Worm (Caenorhabditis elegans) whole organism, L3 larva: ENCODE results near the gene smg-8.

Source experiments
- ama-1 ChIP-seq: fragments of 150-350 bp; optimal IDR thresholded peaks from 2 replicates; lab custom pipeline; 2018
- egl-27 ChIP-seq: sonication (generic microtip); optimal IDR thresholded peaks from 4 replicates; lab custom pipeline; 2017; ENCODE audit warnings: missing biosample characterization, missing genetic modification reagents, missing genetic modification characterization
- fkh-10 ChIP-seq: sonication (generic microtip); optimal IDR thresholded peaks from 2 replicates; lab custom pipeline; 2017; ENCODE audit warnings: missing biosample characterization, missing genetic modification reagents, missing genetic modification characterization
- lin-15B ChIP-seq: fragments of 150-350 bp; optimal IDR thresholded peaks from 2 replicates; lab custom pipeline; 2014; ENCODE audit warnings: missing biosample characterization, missing genetic modification characterization
- nhr-237 ChIP-seq: fragments of 150-350 bp; optimal IDR thresholded peaks from 2 replicates; lab custom pipeline; 2014; ENCODE audit warnings: missing biosample characterization, missing genetic modification characterization
- nhr-76 ChIP-seq: fragments of 150-350 bp; sonication (generic microtip); optimal IDR thresholded peaks from 5 replicates; lab custom pipeline; 2014; ENCODE audit warnings: missing biosample characterization, missing genetic modification characterization
- pqm-1 ChIP-seq: fragments of 150-350 bp; optimal IDR thresholded peaks from 2 replicates; lab custom pipeline; 2017; ENCODE audit warnings: missing biosample characterization, missing genetic modification characterization, inconsistent platforms
- unc-62 ChIP-seq: fragments of 150-350 bp; sonication (generic microtip); optimal IDR thresholded peaks from 4 replicates; lab custom pipeline; 2014; ENCODE audit warnings: missing biosample characterization, missing genetic modification reagents, missing genetic modification characterization
- zag-1 ChIP-seq: fragments of 150-350 bp; optimal IDR thresholded peaks from 2 replicates; lab custom pipeline; 2014; ENCODE audit warnings: missing biosample characterization, missing genetic modification characterization

DNA sequence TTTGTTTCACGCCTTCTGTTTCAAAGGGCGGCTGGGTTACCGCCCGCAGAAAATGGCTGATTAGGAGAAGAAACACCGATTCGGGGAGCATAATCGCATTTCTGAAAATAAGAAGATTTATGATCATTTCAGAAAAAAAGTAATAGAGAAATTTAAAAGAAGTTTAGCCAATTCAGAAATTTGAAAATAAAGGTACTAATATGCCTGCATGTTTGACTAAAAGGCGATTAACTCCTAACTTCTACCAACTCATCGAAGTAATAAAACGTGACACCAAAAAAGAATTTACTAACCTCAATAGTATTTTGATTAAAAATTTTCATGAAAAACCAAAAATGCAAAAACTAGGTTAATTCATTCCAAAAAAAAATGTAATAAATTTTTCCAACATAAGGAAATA is 16.4 kb upstream of the smg-8 start, which contains the start of gene plx-2:
- no peak for TF ChIP-seq pqm-1 (tag; lab: Kevin White, UChicago)
- no peak for TF ChIP-seq egl-27
- TF ChIP-seq lin-15B (tag; lab: Kevin White, UChicago) = no peak
- TF ChIP-seq zag-1 (tag; lab: Kevin White, UChicago) = no peak
- no peak for TF ChIP-seq ama-1 (lab: Kevin White, UChicago)
- TF ChIP-seq unc-62 (GFP tag; lab: Kevin White, UChicago) = no peak
- TF ChIP-seq fkh-10 (GFP tag; lab: Kevin White, UChicago) = no peak
- no peak for TF ChIP-seq nhr-76 (tag; lab: Kevin White, UChicago)
- no peak for TF ChIP-seq nhr-237 (tag; lab: Kevin White, UChicago)
